Fruit fly (Drosophila melanogaster): ENCODE data around the gene rst.
A peak's percentile ranks its signal among the peaks of the same experiment; 100 is the strongest.

rst gene

dm6 chrX:3016462-3016861, 42.8 kb upstream of the rst start (continued):
- TF ChIP-seq Bteb2 (GFP tag; optimal IDR thresholded peaks at IDR 0.05), result no peak
- no peak for TF ChIP-seq CG34224 (GFP tag; IDR thresholded peaks at IDR 0.05; ENCODE audit: partially characterized antibody)
- no peak for TF ChIP-seq grn (GFP tag; optimal IDR thresholded peaks at IDR 0.05)
- TF ChIP-seq CG10979 (tag; optimal IDR thresholded peaks at IDR 0.05), result peak; percentile 51
- no peak for TF ChIP-seq Meics (GFP tag; optimal IDR thresholded peaks at IDR 0.05)
- TF ChIP-seq fd102C (GFP tag; optimal IDR thresholded peaks at IDR 0.05), result peak; percentile 17
- TF ChIP-seq BtbVII (GFP tag; optimal IDR thresholded peaks at IDR 0.05), result no peak
- TF ChIP-seq Ets65A (GFP tag), result no peak
- TF ChIP-seq CG7839 (tag; optimal IDR thresholded peaks at IDR 0.05), result peak; percentile 9
- no peak for TF ChIP-seq Dll (GFP tag; IDR thresholded peaks at IDR 0.05; ENCODE audit: partially characterized antibody)
- TF ChIP-seq Nf-YB (GFP tag; optimal IDR thresholded peaks at IDR 0.05), result no peak
- TF ChIP-seq Hand (GFP tag; optimal IDR thresholded peaks at IDR 0.05), result no peak
- TF ChIP-seq CG13624 (GFP tag; optimal IDR thresholded peaks at IDR 0.05), result no peak
- no peak for TF ChIP-seq CG10654 (GFP tag; optimal IDR thresholded peaks at IDR 0.05)
- no peak for TF ChIP-seq bowl (GFP tag; IDR thresholded peaks at IDR 0.05)
- no peak for TF ChIP-seq Rx (GFP tag; IDR thresholded peaks at IDR 0.05)
- TF ChIP-seq Oli (tag; optimal IDR thresholded peaks at IDR 0.05), result no peak
- TF ChIP-seq CG11085 (GFP tag; IDR thresholded peaks at IDR 0.05), result no peak
- no peak for TF ChIP-seq Atf6 (GFP tag; IDR thresholded peaks at IDR 0.05)
- no peak for TF ChIP-seq CG2202 (tag; optimal IDR thresholded peaks at IDR 0.05)
- no peak for TF ChIP-seq CrebB (tag; optimal IDR thresholded peaks at IDR 0.05)
- TF ChIP-seq nom (GFP tag; optimal IDR thresholded peaks at IDR 0.05), result peak; percentile 91
- TF ChIP-seq CG43689 (GFP tag; IDR thresholded peaks at IDR 0.05), result no peak
- no peak for TF ChIP-seq HHEX (GFP tag; optimal IDR thresholded peaks at IDR 0.05)
- TF ChIP-seq CG17612 (GFP tag; IDR thresholded peaks at IDR 0.05), result no peak
- TF ChIP-seq CG1792 (GFP tag; optimal IDR thresholded peaks at IDR 0.05), result no peak
- TF ChIP-seq CG18262 (tag; optimal IDR thresholded peaks at IDR 0.05), result peak; percentile 40
- no peak for TF ChIP-seq h (optimal IDR thresholded peaks at IDR 0.05)
- TF ChIP-seq trem (tag; optimal IDR thresholded peaks at IDR 0.05), result peak; percentile 1
- no peak for TF ChIP-seq CG13296 (GFP tag; optimal IDR thresholded peaks at IDR 0.05)
- peak; percentile 29 for TF ChIP-seq CG9727 (GFP tag; optimal IDR thresholded peaks at IDR 0.05)
- TF ChIP-seq CG4424 (GFP tag; optimal IDR thresholded peaks at IDR 0.05), result peak; percentile 18
- no peak for TF ChIP-seq odd (GFP tag; optimal IDR thresholded peaks at IDR 0.05)
- no peak for TF ChIP-seq CG11247 (GFP tag; IDR thresholded peaks at IDR 0.05)
- TF ChIP-seq gce (GFP tag; IDR thresholded peaks at IDR 0.05), result no peak
- TF ChIP-seq CG7556 (GFP tag; optimal IDR thresholded peaks at IDR 0.05), result no peak
- TF ChIP-seq CG33557 (GFP tag; optimal IDR thresholded peaks at IDR 0.05), result no peak
- no peak for TF ChIP-seq CG12659 (GFP tag; optimal IDR thresholded peaks at IDR 0.05)
- no peak for TF ChIP-seq CG6765 (GFP tag; optimal IDR thresholded peaks at IDR 0.05)
- TF ChIP-seq sens (GFP tag), result peak; percentile 82
- TF ChIP-seq CG3163 (GFP tag; optimal IDR thresholded peaks at IDR 0.05), result no peak
- TF ChIP-seq dan (GFP tag; IDR thresholded peaks at IDR 0.05), result no peak
- TF ChIP-seq CG15696 (tag; optimal IDR thresholded peaks at IDR 0.05), result peak; percentile 35
- TF ChIP-seq Hmr (GFP tag; optimal IDR thresholded peaks at IDR 0.05), result no peak
- TF ChIP-seq E2f2 (GFP tag; IDR thresholded peaks at IDR 0.05), result no peak
- peak; percentile 25 to 65 for TF ChIP-seq bsh (GFP tag; optimal IDR thresholded peaks at IDR 0.05)
- TF ChIP-seq CG12104 (GFP tag; optimal IDR thresholded peaks at IDR 0.05), result no peak
- TF ChIP-seq Dad (GFP tag; optimal IDR thresholded peaks at IDR 0.05), result no peak
- no peak for TF ChIP-seq Rfx (GFP tag; IDR thresholded peaks at IDR 0.05)
- peak; percentile 30 for TF ChIP-seq nmo (GFP tag; optimal IDR thresholded peaks at IDR 0.05)
- no peak for TF ChIP-seq H15 (GFP tag; IDR thresholded peaks at IDR 0.05)
- TF ChIP-seq CG17829 (tag; optimal IDR thresholded peaks at IDR 0.05), result peak; percentile 8

All from whole organism, embryonic.